Worm (Caenorhabditis elegans): Measurements from ENCODE around the gene srsx-14.

ce11 chrIV:5600316-5600715 lies 26.6 kb downstream of the srsx-14 start:
- TF ChIP-seq mml-1 (tag; optimal IDR thresholded peaks at IDR 0.05) (no peak), egl-27 (tag; optimal IDR thresholded peaks at IDR 0.05) (no peak), ama-1 (optimal IDR thresholded peaks at IDR 0.05) (no peak), nhr-77 (tag; optimal IDR thresholded peaks at IDR 0.05) (no peak), nhr-237 (tag; optimal IDR thresholded peaks at IDR 0.05) (no peak), ceh-16 (tag; optimal IDR thresholded peaks at IDR 0.05) (no peak), fos-1 (tag; optimal IDR thresholded peaks at IDR 0.05) (no peak), lin-15B (tag; optimal IDR thresholded peaks at IDR 0.05) (no peak), snpc-4 (tag; optimal IDR thresholded peaks at IDR 0.05) (no peak), elt-3 (tag; optimal IDR thresholded peaks at IDR 0.05) (no peak), unc-62 (GFP tag; optimal IDR thresholded peaks at IDR 0.05) (no peak)
